Fruit fly (Drosophila melanogaster): ENCODE results near the gene ase.

Gene ase

dm6 chrX:493445-494190 lies 33.1 kb downstream of the ase start, which contains the start of gene CG17896 (continued):
- TF ChIP-seq CG11504 (tag; optimal IDR thresholded peaks at IDR 0.05) (peak; percentile 96), phol (tag; optimal IDR thresholded peaks at IDR 0.05) (peak; percentile 93), CG8089 (GFP tag; optimal IDR thresholded peaks at IDR 0.05) (peak; percentile 96), maf-S (GFP tag; optimal IDR thresholded peaks at IDR 0.05) (peak; percentile 98), abd-A (tag; optimal IDR thresholded peaks at IDR 0.05) (peak; percentile 73), unpg (GFP tag; optimal IDR thresholded peaks at IDR 0.05) (peak; percentile 97), CG11456 (GFP tag; IDR thresholded peaks at IDR 0.05) (peak; percentile 99), bbx (GFP tag; IDR thresholded peaks at IDR 0.05; ENCODE audit: partially characterized antibody) (no peak), D19B (GFP tag; optimal IDR thresholded peaks at IDR 0.05) (peak; percentile 96), sqz (GFP tag; optimal IDR thresholded peaks at IDR 0.05) (peak; percentile 76), CG4617 (GFP tag; optimal IDR thresholded peaks at IDR 0.05; ENCODE audit: borderline replicate concordance) (peak; percentile 93), CG43689 (GFP tag; IDR thresholded peaks at IDR 0.05) (peak; percentile 93), usp (GFP tag; optimal IDR thresholded peaks at IDR 0.05) (no peak), BtbVII (GFP tag; optimal IDR thresholded peaks at IDR 0.05) (peak; percentile 97), wor (GFP tag; IDR thresholded peaks at IDR 0.05) (peak; percentile 90), p53 (GFP tag; optimal IDR thresholded peaks at IDR 0.05) (peak; percentile 94), sisA (GFP tag; IDR thresholded peaks at IDR 0.05) (peak; percentile 98), CG3847 (GFP tag; IDR thresholded peaks at IDR 0.05) (peak; percentile 99), CG2678 (tag; optimal IDR thresholded peaks at IDR 0.05) (peak; percentile 98), zf30C (GFP tag; optimal IDR thresholded peaks at IDR 0.05) (peak; percentile 30), TFAM (GFP tag; optimal IDR thresholded peaks at IDR 0.05) (peak; percentile 76), dysf (GFP tag; IDR thresholded peaks at IDR 0.05) (peak; percentile 99), CG9876 (GFP tag; optimal IDR thresholded peaks at IDR 0.05) (peak; percentile 98), CG10462 (GFP tag; optimal IDR thresholded peaks at IDR 0.05) (peak; percentile 93), Fer3 (tag; optimal IDR thresholded peaks at IDR 0.05) (peak; percentile 99), pros (GFP tag; optimal IDR thresholded peaks at IDR 0.05) (peak; percentile 9), Spps (tag; optimal IDR thresholded peaks at IDR 0.05) (peak; percentile 74), sens (GFP tag) (peak; percentile 99), CG12155 (GFP tag; optimal IDR thresholded peaks at IDR 0.05) (peak; percentile 98), CG5953 (GFP tag; IDR thresholded peaks at IDR 0.05) (peak; percentile 93), Hand (GFP tag; optimal IDR thresholded peaks at IDR 0.05) (peak; percentile 95), CG7556 (GFP tag; optimal IDR thresholded peaks at IDR 0.05) (peak; percentile 96), Fer1 (GFP tag; optimal IDR thresholded peaks at IDR 0.05) (peak; percentile 97), gfzf (GFP tag; optimal IDR thresholded peaks at IDR 0.05) (peak; percentile 34), nerfin-2 (GFP tag; IDR thresholded peaks at IDR 0.05; ENCODE audit: partially characterized antibody) (no peak), CG1233 (GFP tag; optimal IDR thresholded peaks at IDR 0.05) (peak; percentile 95), CG33213 (GFP tag; optimal IDR thresholded peaks at IDR 0.05) (peak; percentile 98), Bteb2 (GFP tag; optimal IDR thresholded peaks at IDR 0.05) (peak; percentile 98), Elba2 (GFP tag; optimal IDR thresholded peaks at IDR 0.05) (peak; percentile 8), pnt (GFP tag; optimal IDR thresholded peaks at IDR 0.05) (peak; percentile 98), vvl (GFP tag; IDR thresholded peaks at IDR 0.05) (peak; percentile 98), Sry-δ (GFP tag; optimal IDR thresholded peaks at IDR 0.05) (peak; percentile 75), Sry-β (GFP tag; optimal IDR thresholded peaks at IDR 0.05) (no peak), jing (GFP tag; optimal IDR thresholded peaks at IDR 0.05) (peak; percentile 95), ATbp (GFP tag; optimal IDR thresholded peaks at IDR 0.05) (peak; percentile 95), CG6813 (GFP tag; optimal IDR thresholded peaks at IDR 0.05) (peak; percentile 97), ranshi (GFP tag; IDR thresholded peaks at IDR 0.05) (peak; percentile 98), br (optimal IDR thresholded peaks at IDR 0.05) (no peak), Lim3 (GFP tag; IDR thresholded peaks at IDR 0.05) (peak; percentile 94), Scr (GFP tag; IDR thresholded peaks at IDR 0.05; ENCODE audit: partially characterized antibody) (no peak)

Measured in whole organism, embryonic.